Fruit fly (Drosophila melanogaster) whole organism, embryonic: ENCODE measurements around the gene corolla.
A peak's percentile ranks its signal among the peaks of the same experiment; 100 is the strongest.

ENCODE experiments used
- CG17568 ChIP-seq: fragments of 200-800 bp; sonication (Bioruptor generic); optimal IDR thresholded peaks from 2 replicates; lab custom pipeline; 2018; ENCODE audit warnings: missing biosample characterization, mild to moderate bottlenecking, missing genetic modification characterization, moderate library complexity
- CG3163 ChIP-seq: fragments of 200-800 bp; sonication (Bioruptor generic); optimal IDR thresholded peaks from 3 replicates; lab custom pipeline; 2016; ENCODE audit warnings: missing biosample characterization, missing genetic modification characterization
- H2.0 ChIP-seq: fragments of 200-800 bp; sonication (Bioruptor generic); IDR thresholded peaks from 2 replicates; pipeline ENCODE4 v1.3.6; 2022; ENCODE audit warnings: missing biosample characterization, missing genetic modification characterization
- Oaz ChIP-seq: fragments of 200-800 bp; sonication (Bioruptor generic); IDR thresholded peaks from 2 replicates; pipeline ENCODE4 v1.3.6; 2022; ENCODE audit warnings: missing biosample characterization, missing genetic modification characterization
- Opbp ChIP-seq: fragments of 200-800 bp; sonication (Bioruptor generic); IDR thresholded peaks from 3 replicates; pipeline ENCODE4 v1.3.6; 2022; ENCODE audit warnings: missing biosample characterization, missing genetic modification characterization; ENCODE audit not compliant: partially characterized antibody
- lilli ChIP-seq: fragments of 200-800 bp; sonication (Bioruptor generic); optimal IDR thresholded peaks from 3 replicates; lab custom pipeline; 2016; ENCODE audit warnings: missing biosample characterization, missing genetic modification characterization

dm6 chrX:17627090-17627992 lies 4.5 kb downstream of the corolla start, which contains the start of gene stas:
- TF ChIP-seq Oaz (GFP tag; lab: Robert Waterston, UW), result no peak
- TF ChIP-seq lilli (GFP tag; lab: Kevin White, UChicago), result peak; percentile 20
- TF ChIP-seq CG3163 (GFP tag; lab: Kevin White, UChicago), result no peak
- TF ChIP-seq H2.0 (GFP tag; lab: Robert Waterston, UW), result no peak
- 0 out of 3 replicates have a peak, but pooled peaks have one; percentile 25 for TF ChIP-seq Opbp (GFP tag; lab: Robert Waterston, UW)
- no peak for TF ChIP-seq CG17568
